Fruit fly (Drosophila melanogaster) whole organism, prepupa: ENCODE results near the gene chinmo.

Experiments
- CG11294 ChIP-seq: fragments of 200-800 bp; sonication (Bioruptor generic); IDR thresholded peaks from 2 replicates; pipeline ENCODE4 v1.3.6; 2022; ENCODE audit warnings: missing biosample characterization, missing genetic modification characterization
- CG3919 ChIP-seq: fragments of 200-800 bp; sonication (Bioruptor generic); optimal IDR thresholded peaks from 3 replicates; lab custom pipeline; 2016; ENCODE audit warnings: missing biosample characterization, missing genetic modification characterization
- CG4318 ChIP-seq: fragments of 200-800 bp; sonication (Bioruptor generic); optimal IDR thresholded peaks from 3 replicates; lab custom pipeline; 2017; ENCODE audit warnings: missing biosample characterization, mild to moderate bottlenecking, missing genetic modification characterization
- Ets21C ChIP-seq: fragments of 200-800 bp; sonication (Bioruptor generic); optimal IDR thresholded peaks from 3 replicates; lab custom pipeline; 2016; ENCODE audit warnings: missing biosample characterization, missing genetic modification characterization
- Gug ChIP-seq: fragments of 200-800 bp; sonication (Bioruptor generic); IDR thresholded peaks from 2 replicates; pipeline ENCODE4 v1.3.6; 2022; ENCODE audit warnings: missing biosample characterization, missing genetic modification characterization
- Hr39 ChIP-seq: fragments of 200-800 bp; sonication (Bioruptor generic); optimal IDR thresholded peaks from 2 replicates; lab custom pipeline; 2016; ENCODE audit warnings: missing biosample characterization, missing genetic modification characterization
- Lpt ChIP-seq: fragments of 200-800 bp; sonication (Bioruptor generic); optimal IDR thresholded peaks from 3 replicates; lab custom pipeline; 2016; ENCODE audit warnings: missing biosample characterization, missing genetic modification characterization
- OdsH ChIP-seq: fragments of 200-800 bp; sonication (Bioruptor generic); optimal IDR thresholded peaks from 3 replicates; lab custom pipeline; 2016; ENCODE audit warnings: missing biosample characterization, missing genetic modification characterization
- cyc ChIP-seq: fragments of 200-800 bp; sonication (Bioruptor generic); optimal IDR thresholded peaks from 3 replicates; lab custom pipeline; 2016; ENCODE audit warnings: missing biosample characterization, missing genetic modification characterization
- eg ChIP-seq: fragments of 200-800 bp; sonication (Bioruptor generic); IDR thresholded peaks from 3 replicates; pipeline ENCODE4 v1.3.6; 2022; ENCODE audit warnings: missing biosample characterization, missing genetic modification characterization
- fd85E ChIP-seq: fragments of 200-800 bp; sonication (Bioruptor generic); optimal IDR thresholded peaks from 3 replicates; lab custom pipeline; 2016; ENCODE audit warnings: missing biosample characterization, missing genetic modification characterization

- TF ChIP-seq Gug (no peak), CG11294 (GFP tag; lab: Robert Waterston, UW) (no peak), CG3919 (GFP tag; lab: Kevin White, UChicago) (no peak), Ets21C (GFP tag; lab: Kevin White, UChicago) (no peak), Hr39 (no peak), OdsH (GFP tag; lab: Kevin White, UChicago) (no peak), eg (GFP tag; lab: Robert Waterston, UW) (no peak), cyc (no peak), Lpt (GFP tag; lab: Kevin White, UChicago) (no peak), CG4318 (GFP tag; lab: Kevin White, UChicago) (no peak), fd85E (GFP tag; lab: Kevin White, UChicago) (no peak)
Measured at dm6 chr2L:1637832-1638649, 13.0 kb upstream of the chinmo start.
